Worm (Caenorhabditis elegans) whole organism, late embryonic: ENCODE data around the gene peb-1.

ENCODE experiments used
- lim-6 ChIP-seq: sonication (generic microtip); optimal IDR thresholded peaks from 2 replicates; lab custom pipeline; 2016; ENCODE audit warnings: missing genetic modification characterization, missing compliant biosample characterization
- nhr-11 ChIP-seq: fragments of 150-350 bp; optimal IDR thresholded peaks from 2 replicates; lab custom pipeline; 2014; ENCODE audit warnings: missing biosample characterization, missing genetic modification characterization

DNA sequence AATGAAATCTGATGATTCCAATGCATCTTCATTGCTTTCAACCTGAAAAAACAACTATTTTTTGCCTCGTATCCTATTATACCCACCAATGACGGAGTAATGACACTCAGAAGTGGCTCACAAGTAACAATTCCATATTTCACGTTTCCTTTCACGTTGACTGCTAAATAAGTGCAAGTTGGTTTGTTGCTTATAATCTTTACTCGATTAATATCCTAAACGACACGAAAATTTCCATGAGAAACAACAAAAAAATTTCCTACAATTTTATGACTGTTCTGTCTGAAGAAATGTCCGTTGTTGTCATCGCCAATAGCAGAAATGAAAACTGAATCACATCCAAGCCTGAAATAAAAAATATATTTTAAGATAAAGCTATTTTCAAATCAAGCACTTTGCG lies 13.4 kb upstream of the peb-1 start:
- TF ChIP-seq nhr-11 (no peak), lim-6 (tag; lab: Kevin White, UChicago) (no peak)
